Fruit fly (Drosophila melanogaster): ENCODE measurements around the gene Mcr.

The Mcr gene

dm6 chr2L:8083427-8084295 lies 879 bp upstream of the Mcr start (continued):
- TF ChIP-seq Scr (GFP tag; IDR thresholded peaks at IDR 0.05; ENCODE audit: partially characterized antibody), result no peak; the same call in 1 of the 2 replicates
- TF ChIP-seq Max (GFP tag; optimal IDR thresholded peaks at IDR 0.05), result no peak
- TF ChIP-seq CG12104 (GFP tag; optimal IDR thresholded peaks at IDR 0.05), result no peak
- no peak for TF ChIP-seq Ptx1 (GFP tag; IDR thresholded peaks at IDR 0.05)
- no peak for TF ChIP-seq ham (GFP tag; IDR thresholded peaks at IDR 0.05)
- TF ChIP-seq Ets97D (GFP tag; optimal IDR thresholded peaks at IDR 0.05), result no peak
- TF ChIP-seq Gug (GFP tag; IDR thresholded peaks at IDR 0.05), result no peak
- TF ChIP-seq Oli (tag; optimal IDR thresholded peaks at IDR 0.05), result no peak
- TF ChIP-seq Opbp (GFP tag; IDR thresholded peaks at IDR 0.05; ENCODE audit: partially characterized antibody), result peak; percentile 50; the same call in 1 of the 3 replicates
- TF ChIP-seq Jarid2 (GFP tag; optimal IDR thresholded peaks at IDR 0.05), result peak; percentile 48
- TF ChIP-seq Hr39 (optimal IDR thresholded peaks at IDR 0.05), result no peak
- no peak for TF ChIP-seq CG13287 (GFP tag; IDR thresholded peaks at IDR 0.05; ENCODE audit: partially characterized antibody)
- no peak for TF ChIP-seq CG6813 (GFP tag; optimal IDR thresholded peaks at IDR 0.05)
- TF ChIP-seq gt (GFP tag; IDR thresholded peaks at IDR 0.05), result no peak
- TF ChIP-seq odd (GFP tag; optimal IDR thresholded peaks at IDR 0.05), result no peak
- TF ChIP-seq Lim3 (GFP tag; IDR thresholded peaks at IDR 0.05), result no peak
- no peak for TF ChIP-seq mld (GFP tag; IDR thresholded peaks at IDR 0.05; ENCODE audit: partially characterized antibody)
- peak; percentile 64 for TF ChIP-seq abd-A (tag; optimal IDR thresholded peaks at IDR 0.05)
- no peak for TF ChIP-seq vfl (GFP tag; optimal IDR thresholded peaks at IDR 0.05)
- TF ChIP-seq CG16779 (GFP tag; IDR thresholded peaks at IDR 0.05), result no peak
- TF ChIP-seq CG10321 (GFP tag; IDR thresholded peaks at IDR 0.05), result no peak
- TF ChIP-seq cwo (GFP tag; optimal IDR thresholded peaks at IDR 0.05), result peak; percentile 23
- 0 out of 2 replicates have a peak, but pooled peaks have one; percentile 4 for TF ChIP-seq aop (GFP tag; IDR thresholded peaks at IDR 0.05)
- TF ChIP-seq CG13123 (GFP tag; optimal IDR thresholded peaks at IDR 0.05), result no peak
- no peak for TF ChIP-seq CoRest (tag; optimal IDR thresholded peaks at IDR 0.05)
- no peak for TF ChIP-seq CG14710 (tag; optimal IDR thresholded peaks at IDR 0.05)
- TF ChIP-seq CG13894 (tag; optimal IDR thresholded peaks at IDR 0.05), result peak; percentile 44
- TF ChIP-seq HmgD (GFP tag; optimal IDR thresholded peaks at IDR 0.05), result no peak
- TF ChIP-seq Med (GFP tag), result peak; percentile 65
- peak; percentile 32; the same call in 1 of the 2 replicates for TF ChIP-seq Bgb (GFP tag; IDR thresholded peaks at IDR 0.05; ENCODE audit: partially characterized antibody)
- peak; percentile 16 for TF ChIP-seq Fer1 (GFP tag; optimal IDR thresholded peaks at IDR 0.05)
- TF ChIP-seq Dbx (GFP tag; IDR thresholded peaks at IDR 0.05), result 0 out of 3 replicates have a peak, but pooled peaks have one; percentile 43
- no peak for TF ChIP-seq CG6765 (GFP tag; optimal IDR thresholded peaks at IDR 0.05)
- peak in 1 of 2 experiments; percentile 89 for TF ChIP-seq Pdp1 (GFP tag; optimal IDR thresholded peaks at IDR 0.05)
- peak; percentile 41 for TF ChIP-seq CG18599 (GFP tag; optimal IDR thresholded peaks at IDR 0.05)
- TF ChIP-seq B-H2 (GFP tag; optimal IDR thresholded peaks at IDR 0.05), result no peak
- TF ChIP-seq bigmax (GFP tag; optimal IDR thresholded peaks at IDR 0.05), result no peak
- TF ChIP-seq CG10462 (GFP tag; optimal IDR thresholded peaks at IDR 0.05), result no peak
- no peak for TF ChIP-seq dysf (GFP tag; IDR thresholded peaks at IDR 0.05)
- no peak for TF ChIP-seq Spps (tag; optimal IDR thresholded peaks at IDR 0.05)
- no peak for TF ChIP-seq ab (GFP tag; optimal IDR thresholded peaks at IDR 0.05)
- no peak for TF ChIP-seq Doc3 (GFP tag; IDR thresholded peaks at IDR 0.05; ENCODE audit: partially characterized antibody)
- no peak for TF ChIP-seq p53 (GFP tag; optimal IDR thresholded peaks at IDR 0.05)
- peak; percentile 68 for TF ChIP-seq nerfin-1 (tag; optimal IDR thresholded peaks at IDR 0.05)
- TF ChIP-seq caup (GFP tag; optimal IDR thresholded peaks at IDR 0.05; ENCODE audit: severe bottlenecking), result no peak
- TF ChIP-seq prd (optimal IDR thresholded peaks at IDR 0.05), result no peak
- TF ChIP-seq prd (GFP tag; IDR thresholded peaks at IDR 0.05), result no peak
- no peak for TF ChIP-seq hth (optimal IDR thresholded peaks at IDR 0.05)
- TF ChIP-seq CG3726 (GFP tag; IDR thresholded peaks at IDR 0.05), result no peak
